Worm (Caenorhabditis elegans) whole organism, early embryonic: ENCODE data around the gene trm-1.

Experiments
- B0310.2 ChIP-seq: sonication (generic microtip); optimal IDR thresholded peaks from 2 replicates; lab custom pipeline; 2016; ENCODE audit warnings: mild to moderate bottlenecking, missing genetic modification characterization, missing compliant biosample characterization
- F13C5.2 ChIP-seq: sonication (generic microtip); optimal IDR thresholded peaks from 2 replicates; lab custom pipeline; 2017; ENCODE audit warnings: mild to moderate bottlenecking, missing genetic modification characterization, inconsistent platforms, missing compliant biosample characterization
- aly-1 ChIP-seq: sonication (generic microtip); optimal IDR thresholded peaks from 2 replicates; lab custom pipeline; 2016; ENCODE audit warnings: missing genetic modification characterization, missing compliant biosample characterization
- ama-1 ChIP-seq: fragments of 150-350 bp; optimal IDR thresholded peaks from 2 replicates; lab custom pipeline; 2014
- ets-7 ChIP-seq: sonication (generic microtip); optimal IDR thresholded peaks from 2 replicates; lab custom pipeline; 2016; ENCODE audit warnings: missing genotype, missing genetic modification characterization, missing compliant biosample characterization
- flt-1 ChIP-seq: fragments of 200-800 bp; sonication (Bioruptor generic); IDR thresholded peaks from 2 replicates; pipeline ENCODE4 v1.3.6; 2022; ENCODE audit warnings: missing genetic modification characterization, missing compliant biosample characterization
- hmbx-1 ChIP-seq: sonication (generic microtip); optimal IDR thresholded peaks from 2 replicates; lab custom pipeline; 2016; ENCODE audit warnings: mild to moderate bottlenecking, missing genetic modification characterization, missing compliant biosample characterization
- hnd-1 ChIP-seq: sonication (generic microtip); optimal IDR thresholded peaks from 2 replicates; lab custom pipeline; 2016; ENCODE audit warnings: missing genetic modification characterization, missing compliant biosample characterization
- pes-1 ChIP-seq: fragments of 200-800 bp; sonication (Bioruptor generic); IDR thresholded peaks from 2 replicates; pipeline ENCODE4 v1.3.6; 2022; ENCODE audit warnings: missing genetic modification reagents, missing genetic modification characterization, missing compliant biosample characterization
- scrt-1 ChIP-seq: fragments of 200-800 bp; sonication (Bioruptor generic); IDR thresholded peaks from 2 replicates; pipeline ENCODE4 v1.3.6; 2022; ENCODE audit warnings: missing genetic modification characterization, missing compliant biosample characterization
- sea-1 ChIP-seq: fragments of 200-800 bp; sonication (Bioruptor generic); conservative IDR thresholded peaks from 2 replicates; pipeline ENCODE4 v1.3.6; 2022; ENCODE audit warnings: missing genetic modification characterization, missing compliant biosample characterization
- tbx-37 ChIP-seq: fragments of 200-800 bp; sonication (Bioruptor generic); conservative IDR thresholded peaks from 2 replicates; pipeline ENCODE4 v1.3.6; 2022; ENCODE audit warnings: missing genetic modification reagents, missing genetic modification characterization, missing compliant biosample characterization
- tra-4 ChIP-seq: sonication (generic microtip); optimal IDR thresholded peaks from 2 replicates; lab custom pipeline; 2017; ENCODE audit warnings: missing genetic modification characterization, missing compliant biosample characterization

ce11 chrV:14176572-14176971, 8.8 kb downstream of the trm-1 start:
- TF ChIP-seq aly-1 (no peak), ama-1 (lab: Kevin White, UChicago) (no peak), scrt-1 (GFP tag; lab: Robert Waterston, UW) (no peak), flt-1 (GFP tag; lab: Robert Waterston, UW) (no peak), pes-1 (GFP tag; lab: Robert Waterston, UW) (no peak), ets-7 (tag; lab: Kevin White, UChicago) (no peak), B0310.2 (no peak), F13C5.2 (tag; lab: Kevin White, UChicago) (no peak), hnd-1 (tag; lab: Kevin White, UChicago) (no peak), sea-1 (GFP tag; lab: Robert Waterston, UW) (no peak), tbx-37 (GFP tag; lab: Robert Waterston, UW) (no peak), hmbx-1 (tag; lab: Kevin White, UChicago) (no peak), tra-4 (tag; lab: Kevin White, UChicago) (no peak)
